Worm (Caenorhabditis elegans) whole organism, L1 larva: ENCODE data around the gene npp-5.

Experiments used
- alr-1 ChIP-seq: fragments of 200-800 bp; sonication (Bioruptor generic); optimal IDR thresholded peaks from 2 replicates; lab custom pipeline; 2018; ENCODE audit warnings: borderline replicate concordance, mild to moderate bottlenecking, missing genetic modification characterization, missing compliant biosample characterization
- ceh-8 ChIP-seq: fragments of 200-800 bp; sonication (Bioruptor generic); optimal IDR thresholded peaks from 2 replicates; lab custom pipeline; 2018; ENCODE audit warnings: mild to moderate bottlenecking, missing genetic modification characterization, moderate library complexity, missing compliant biosample characterization
- ceh-82 ChIP-seq, 3 experiments: fragments of 150-350 bp in 1 of 3; sonication (generic microtip) in 2 of 3; optimal IDR thresholded peaks; 2 replicates each; lab custom pipeline; 2014 to 2017; ENCODE audit warnings: missing biosample characterization in 3 of 3, missing genetic modification characterization in 3 of 3
- elt-3 ChIP-seq, 6 experiments: fragments of 150-350 bp in 1 of 6; sonication (generic microtip); optimal IDR thresholded peaks; 2 replicates each; lab custom pipeline; 2017 to 2018; ENCODE audit warnings: missing biosample characterization in 6 of 6, missing genetic modification characterization in 6 of 6, inconsistent platforms in 1 of 6
- fos-1 ChIP-seq: fragments of 150-350 bp; optimal IDR thresholded peaks from 2 replicates; lab custom pipeline; 2014; ENCODE audit warnings: missing biosample characterization, missing genetic modification characterization
- lin-13 ChIP-seq: fragments of 150-350 bp; optimal IDR thresholded peaks from 2 replicates; lab custom pipeline; 2014; ENCODE audit warnings: missing biosample characterization, missing genetic modification reagents, missing genetic modification characterization
- mdl-1 ChIP-seq, 2 experiments: fragments of 150-350 bp; optimal IDR thresholded peaks; 2 replicates each; lab custom pipeline; 2014 to 2017; ENCODE audit warnings: missing biosample characterization in 2 of 2, missing genetic modification characterization in 2 of 2, inconsistent platforms in 1 of 2
- nhr-28 ChIP-seq: fragments of 150-350 bp; optimal IDR thresholded peaks from 2 replicates; lab custom pipeline; 2014; ENCODE audit warnings: missing biosample characterization, missing genetic modification characterization
- nhr-76 ChIP-seq: sonication (generic microtip); optimal IDR thresholded peaks from 2 replicates; lab custom pipeline; 2017; ENCODE audit warnings: missing biosample characterization, missing genetic modification characterization
- pqm-1 ChIP-seq: sonication (generic microtip); optimal IDR thresholded peaks from 3 replicates; lab custom pipeline; 2017; ENCODE audit warnings: missing biosample characterization, missing genetic modification characterization
- skn-1 ChIP-seq: fragments of 150-350 bp; optimal IDR thresholded peaks from 2 replicates; lab custom pipeline; 2014; ENCODE audit warnings: missing biosample characterization, missing genetic modification characterization
- snpc-4 ChIP-seq: fragments of 150-350 bp; optimal IDR thresholded peaks from 2 replicates; lab custom pipeline; 2014; ENCODE audit warnings: missing biosample characterization, missing genetic modification characterization

- no peak for TF ChIP-seq lin-13 (GFP tag; lab: Kevin White, UChicago)
- peak in 1 of 2 experiments; percentile 19 for TF ChIP-seq mdl-1 (tag; optimal IDR thresholded peaks at IDR 0.05; lab: Kevin White, UChicago)
- TF ChIP-seq ceh-82 (tag; optimal IDR thresholded peaks at IDR 0.05; lab: Kevin White, UChicago): peak in 1 of 3 experiments; percentile 58
- no peak for TF ChIP-seq alr-1 (tag; lab: Kevin White, UChicago)
- no peak for TF ChIP-seq pqm-1 (tag; lab: Kevin White, UChicago)
- TF ChIP-seq skn-1 (tag; lab: Kevin White, UChicago): peak; percentile 70
- no peak for TF ChIP-seq fos-1 (tag; lab: Kevin White, UChicago)
- no peak for TF ChIP-seq nhr-76 (tag; lab: Kevin White, UChicago)
- no peak for TF ChIP-seq nhr-28 (tag; lab: Kevin White, UChicago)
- no peak for TF ChIP-seq snpc-4
- no peak for TF ChIP-seq elt-3 (tag; optimal IDR thresholded peaks at IDR 0.05; lab: Kevin White, UChicago)
- TF ChIP-seq ceh-8 (GFP tag; lab: Kevin White, UChicago): no peak
Measured at ce11 chrII:11578327-11578726, 21.3 kb downstream of the npp-5 start, which contains the start of gene smc-6.
